Fruit fly (Drosophila melanogaster) whole organism, wandering third instar larva: ENCODE measurements around the gene CG8003.

ENCODE experiments used
- CG9705 ChIP-seq: fragments of 200-800 bp; sonication (Bioruptor generic); optimal IDR thresholded peaks from 2 replicates; lab custom pipeline; 2018; ENCODE audit warnings: missing biosample characterization, mild to moderate bottlenecking, missing genetic modification characterization
- Dfd ChIP-seq: fragments of >200 bp; optimal IDR thresholded peaks from 2 replicates; lab custom pipeline; 2017; ENCODE audit warnings: missing biosample characterization, missing genetic modification characterization
- GATAd ChIP-seq: sonication (Bioruptor generic); optimal IDR thresholded peaks from 2 replicates; lab custom pipeline; 2016; ENCODE audit warnings: missing biosample characterization, missing genetic modification characterization
- Myc ChIP-seq: fragments of >200 bp; optimal IDR thresholded peaks from 2 replicates; lab custom pipeline; 2017
- Rel ChIP-seq, 2 experiments: fragments of 200-800 bp; sonication (Bioruptor generic) in 1 of 2; optimal IDR thresholded peaks; 2 replicates in 1 of 2; 3 replicates in 1 of 2; lab custom pipeline; 2016 to 2019; ENCODE audit warnings: mild to moderate bottlenecking in 2 of 2, missing biosample characterization in 2 of 2, missing genetic modification characterization in 2 of 2, moderate library complexity in 1 of 2
- br ChIP-seq: fragments of 200-800 bp; sonication (Bioruptor generic); optimal IDR thresholded peaks from 2 replicates; lab custom pipeline; 2016; ENCODE audit warnings: missing biosample characterization, missing genetic modification characterization
- dl ChIP-seq, 2 experiments: fragments of 175-275, 200-275 bp in 1 of 2; fragments of 200-275 bp in 1 of 2; sonication (Bioruptor generic); optimal IDR thresholded peaks; lab custom pipeline; 2018; ENCODE audit warnings: mild to moderate bottlenecking in 2 of 2, missing biosample characterization in 2 of 2, missing genetic modification characterization in 2 of 2, moderate library complexity in 2 of 2; ENCODE audit not compliant: partially characterized antibody in 2 of 2, insufficient read depth in 1 of 2
- dsf ChIP-seq: sonication (Bioruptor generic); optimal IDR thresholded peaks from 2 replicates; lab custom pipeline; 2016; ENCODE audit warnings: missing biosample characterization, missing genetic modification characterization, borderline replicate concordance
- h ChIP-seq: fragments of 200-800 bp; sonication (Bioruptor generic); optimal IDR thresholded peaks from 3 replicates; lab custom pipeline; 2016; ENCODE audit warnings: missing biosample characterization, mild to moderate bottlenecking, missing genetic modification characterization
- lola ChIP-seq: fragments of >200 bp; optimal IDR thresholded peaks from 2 replicates; lab custom pipeline; 2017; ENCODE audit warnings: missing biosample characterization, missing genetic modification characterization
- pan ChIP-seq: fragments of >200 bp; optimal IDR thresholded peaks from 2 replicates; lab custom pipeline; 2017
- psq ChIP-seq: fragments of 200-800 bp; sonication (Bioruptor generic); optimal IDR thresholded peaks from 3 replicates; lab custom pipeline; 2017; ENCODE audit warnings: missing biosample characterization, mild to moderate bottlenecking, missing genetic modification characterization, moderate library complexity

DNA sequence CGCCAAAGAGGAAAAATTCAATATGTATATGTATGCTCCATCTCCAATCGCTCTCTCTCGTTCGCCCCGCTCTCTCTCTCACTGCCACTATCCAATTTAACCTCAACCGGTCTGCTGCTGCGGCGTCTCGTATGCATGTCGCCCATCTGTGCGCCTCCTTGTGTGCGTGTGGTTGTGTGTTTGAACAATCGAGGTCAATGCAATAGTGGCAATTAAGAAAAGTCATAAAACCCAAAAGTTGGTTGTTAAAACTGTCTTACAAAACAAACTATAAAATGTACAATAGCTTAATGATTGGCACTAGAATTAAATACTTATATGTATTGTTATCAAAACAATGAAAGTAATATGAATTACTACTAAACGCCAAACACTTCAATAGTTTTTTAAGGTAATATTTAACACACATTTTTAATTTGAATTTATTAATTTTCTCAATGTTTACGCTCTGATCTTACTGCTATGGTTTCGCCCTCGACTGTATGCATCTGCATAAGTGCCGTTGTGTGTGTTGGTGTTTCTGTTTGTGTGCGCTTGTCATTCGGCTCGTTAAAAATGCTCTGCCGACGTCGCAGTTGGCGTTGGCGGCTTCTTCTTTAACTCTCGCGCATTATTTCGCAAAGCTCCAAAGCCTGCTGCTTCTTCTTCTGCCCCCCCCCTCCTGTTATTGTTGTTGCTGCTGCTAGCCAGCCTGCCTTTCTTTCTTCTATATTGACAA, 4.3 kb downstream of the CG8003 start:
- TF ChIP-seq pan (lab: Kevin White, UChicago) = no peak
- TF ChIP-seq Rel (GFP tag; optimal IDR thresholded peaks at IDR 0.05; lab: Kevin White, UChicago) = peak; percentile 89
- peak; percentile 89 for TF ChIP-seq Rel (tag; optimal IDR thresholded peaks at IDR 0.05; lab: Kevin White, UChicago)
- peak; percentile 98 for TF ChIP-seq Dfd (GFP tag; lab: Kevin White, UChicago)
- no peak for TF ChIP-seq lola
- TF ChIP-seq dl (GFP tag; optimal IDR thresholded peaks at IDR 0.05; lab: Kevin White, UChicago; ENCODE audit: insufficient read depth in 1 of 2, partially characterized antibody in 2 of 2) = peak; percentile 25 to 71
- TF ChIP-seq dsf (GFP tag; lab: Kevin White, UChicago) = peak; percentile 88
- TF ChIP-seq CG9705 (GFP tag; lab: Kevin White, UChicago) = peak; percentile 96
- peak; percentile 97 for TF ChIP-seq br (GFP tag; lab: Kevin White, UChicago)
- TF ChIP-seq Myc (lab: Kevin White, UChicago) = no peak
- peak; percentile 97 for TF ChIP-seq psq
- TF ChIP-seq GATAd (GFP tag; lab: Kevin White, UChicago) = peak; percentile 68
- TF ChIP-seq h (GFP tag; lab: Kevin White, UChicago) = peak; percentile 99
